Fruit fly (Drosophila melanogaster) whole organism, wandering third instar larva: ENCODE results near the gene CG10469.

Experiments used
- Abd-B ChIP-seq: fragments of >200 bp; optimal IDR thresholded peaks from 2 replicates; lab custom pipeline; 2017; ENCODE audit warnings: missing biosample characterization, missing genetic modification characterization
- CG9705 ChIP-seq: fragments of 200-800 bp; sonication (Bioruptor generic); optimal IDR thresholded peaks from 2 replicates; lab custom pipeline; 2018; ENCODE audit warnings: missing biosample characterization, mild to moderate bottlenecking, missing genetic modification characterization
- Dif ChIP-seq: fragments of 200-275, 200-300 bp; sonication (Bioruptor generic); optimal IDR thresholded peaks from 2 replicates; lab custom pipeline; 2018; ENCODE audit warnings: missing biosample characterization, missing genetic modification characterization; ENCODE audit not compliant: partially characterized antibody
- GATAd ChIP-seq: sonication (Bioruptor generic); optimal IDR thresholded peaks from 2 replicates; lab custom pipeline; 2016; ENCODE audit warnings: missing biosample characterization, missing genetic modification characterization
- HLH106 ChIP-seq: fragments of 200-800 bp; optimal IDR thresholded peaks from 3 replicates; lab custom pipeline; 2019; ENCODE audit warnings: missing biosample characterization, mild to moderate bottlenecking, missing genetic modification characterization, moderate library complexity
- Hr83 ChIP-seq: fragments of 200-300 bp; sonication (Bioruptor generic); optimal IDR thresholded peaks from 2 replicates; lab custom pipeline; 2016; ENCODE audit warnings: missing biosample characterization, mild to moderate bottlenecking, missing genetic modification characterization, moderate library complexity; ENCODE audit not compliant: poor library complexity, severe bottlenecking
- Jra ChIP-seq: sonication (Bioruptor generic); optimal IDR thresholded peaks from 2 replicates; lab custom pipeline; 2016; ENCODE audit warnings: missing biosample characterization, missing genetic modification characterization
- Mio ChIP-seq: sonication (Bioruptor generic); optimal IDR thresholded peaks from 2 replicates; lab custom pipeline; 2016; ENCODE audit warnings: missing biosample characterization, missing genetic modification characterization
- Myc ChIP-seq: fragments of >200 bp; optimal IDR thresholded peaks from 2 replicates; lab custom pipeline; 2017
- N ChIP-seq: fragments of >200 bp; optimal IDR thresholded peaks from 2 replicates; lab custom pipeline; 2018; ENCODE audit warnings: missing biosample characterization, missing external identifiers, missing genetic modification characterization
- OdsH ChIP-seq: fragments of 200-800 bp; sonication (Bioruptor generic); optimal IDR thresholded peaks from 2 replicates; lab custom pipeline; 2016; ENCODE audit warnings: missing biosample characterization, mild to moderate bottlenecking, missing genetic modification characterization
- Rel ChIP-seq, 2 experiments: fragments of 200-800 bp; sonication (Bioruptor generic) in 1 of 2; optimal IDR thresholded peaks; 2 replicates in 1 of 2; 3 replicates in 1 of 2; lab custom pipeline; 2016 to 2019; ENCODE audit warnings: mild to moderate bottlenecking in 2 of 2, missing biosample characterization in 2 of 2, missing genetic modification characterization in 2 of 2, moderate library complexity in 1 of 2
- Sp1 ChIP-seq: fragments of 200-800 bp; sonication (Bioruptor generic); optimal IDR thresholded peaks from 3 replicates; lab custom pipeline; 2019; ENCODE audit warnings: missing biosample characterization, mild to moderate bottlenecking, missing genetic modification characterization, moderate library complexity
- Vsx2 ChIP-seq: fragments of 200-300, 225-300 bp; sonication (Bioruptor generic); optimal IDR thresholded peaks from 2 replicates; lab custom pipeline; 2018; ENCODE audit warnings: missing biosample characterization, missing genetic modification characterization; ENCODE audit not compliant: partially characterized antibody
- dl ChIP-seq, 2 experiments: fragments of 175-275, 200-275 bp in 1 of 2; fragments of 200-275 bp in 1 of 2; sonication (Bioruptor generic); optimal IDR thresholded peaks; lab custom pipeline; 2018; ENCODE audit warnings: mild to moderate bottlenecking in 2 of 2, missing biosample characterization in 2 of 2, missing genetic modification characterization in 2 of 2, moderate library complexity in 2 of 2; ENCODE audit not compliant: partially characterized antibody in 2 of 2, insufficient read depth in 1 of 2
- dmrt93B ChIP-seq: fragments of 200-800 bp; sonication (Bioruptor generic); optimal IDR thresholded peaks from 2 replicates; lab custom pipeline; 2018; ENCODE audit warnings: missing biosample characterization, mild to moderate bottlenecking, missing genetic modification characterization
- dsf ChIP-seq: sonication (Bioruptor generic); optimal IDR thresholded peaks from 2 replicates; lab custom pipeline; 2016; ENCODE audit warnings: missing biosample characterization, missing genetic modification characterization, borderline replicate concordance
- ey ChIP-seq: fragments of 200-800 bp; sonication (Bioruptor generic); optimal IDR thresholded peaks from 2 replicates; lab custom pipeline; 2016; ENCODE audit warnings: missing biosample characterization, missing genetic modification characterization
- h ChIP-seq: fragments of 200-800 bp; sonication (Bioruptor generic); optimal IDR thresholded peaks from 3 replicates; lab custom pipeline; 2016; ENCODE audit warnings: missing biosample characterization, mild to moderate bottlenecking, missing genetic modification characterization
- jim ChIP-seq: fragments of 175-275, 200-325 bp; sonication (Bioruptor generic); optimal IDR thresholded peaks from 2 replicates; lab custom pipeline; 2016; ENCODE audit warnings: missing biosample characterization, mild to moderate bottlenecking, missing genetic modification characterization
- lola ChIP-seq: fragments of >200 bp; optimal IDR thresholded peaks from 2 replicates; lab custom pipeline; 2017; ENCODE audit warnings: missing biosample characterization, missing genetic modification characterization
- pan ChIP-seq: fragments of >200 bp; optimal IDR thresholded peaks from 2 replicates; lab custom pipeline; 2017
- psq ChIP-seq: fragments of 200-800 bp; sonication (Bioruptor generic); optimal IDR thresholded peaks from 3 replicates; lab custom pipeline; 2017; ENCODE audit warnings: missing biosample characterization, mild to moderate bottlenecking, missing genetic modification characterization, moderate library complexity
- sage ChIP-seq: fragments of 200-800 bp; sonication (Bioruptor generic); optimal IDR thresholded peaks from 2 replicates; lab custom pipeline; 2016; ENCODE audit warnings: missing biosample characterization, mild to moderate bottlenecking, missing genetic modification characterization
- sv ChIP-seq: fragments of 200-800 bp; sonication (Bioruptor generic); optimal IDR thresholded peaks from 3 replicates; lab custom pipeline; 2016; ENCODE audit warnings: missing biosample characterization, missing genetic modification characterization
- tai ChIP-seq: sonication (Bioruptor generic); optimal IDR thresholded peaks from 2 replicates; lab custom pipeline; 2016; ENCODE audit warnings: missing biosample characterization, missing genetic modification characterization
- usp ChIP-seq: fragments of >200 bp; optimal IDR thresholded peaks from 2 replicates; lab custom pipeline; 2017; ENCODE audit warnings: missing biosample characterization, missing genetic modification characterization

CG10469 gene

DNA sequence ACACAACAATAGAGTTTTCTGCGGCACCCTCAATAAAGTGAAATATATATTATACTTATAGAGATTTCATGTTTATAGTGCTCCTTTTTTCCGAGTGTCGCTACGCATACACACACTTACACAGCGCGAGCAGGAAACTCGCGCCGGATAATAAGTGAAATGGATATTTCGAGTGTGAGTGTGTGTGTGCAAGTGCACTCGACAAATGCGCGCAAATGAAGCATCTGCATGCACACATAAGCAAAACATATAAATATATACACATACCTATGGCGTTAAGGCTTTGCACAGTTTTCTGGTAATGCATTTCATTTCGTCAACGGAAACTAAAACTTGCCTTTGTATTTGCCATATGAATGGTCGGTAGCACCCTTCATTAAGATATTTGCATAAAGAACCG is 22.4 kb upstream of the CG10469 start:
- TF ChIP-seq usp (GFP tag; lab: Kevin White, UChicago): no peak
- TF ChIP-seq Dif (GFP tag; lab: Kevin White, UChicago): no peak
- TF ChIP-seq Jra (GFP tag; lab: Kevin White, UChicago): no peak
- no peak for TF ChIP-seq OdsH (GFP tag; lab: Kevin White, UChicago)

DNA sequence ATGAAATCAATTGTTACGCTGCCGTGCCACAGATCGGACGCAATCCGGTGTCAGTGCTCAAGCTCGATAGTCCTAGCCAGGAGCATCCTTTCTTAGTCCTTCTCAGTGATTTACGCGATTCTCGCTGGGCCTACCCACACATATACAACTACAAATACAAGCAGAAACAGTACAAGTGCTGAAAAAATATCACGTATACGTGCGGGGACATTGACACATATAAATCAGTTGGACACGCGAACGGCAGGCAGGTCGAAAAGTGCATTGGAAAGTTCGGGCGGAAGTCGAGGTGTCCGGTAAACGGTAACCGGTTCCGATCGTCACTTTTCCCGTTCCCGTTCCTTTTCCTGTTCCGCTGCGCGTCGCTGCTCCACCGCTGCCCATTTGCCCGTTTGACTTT is 18.3 kb upstream of the CG10469 start:
- no peak for TF ChIP-seq sage
- no peak for TF ChIP-seq GATAd
- no peak for TF ChIP-seq Sp1 (GFP tag; lab: Kevin White, UChicago)
- no peak for TF ChIP-seq psq (GFP tag; lab: Kevin White, UChicago)
- no peak for TF ChIP-seq Jra (GFP tag; lab: Kevin White, UChicago)
- TF ChIP-seq h (GFP tag; lab: Kevin White, UChicago): no peak
- TF ChIP-seq tai (GFP tag; lab: Kevin White, UChicago): no peak

DNA sequence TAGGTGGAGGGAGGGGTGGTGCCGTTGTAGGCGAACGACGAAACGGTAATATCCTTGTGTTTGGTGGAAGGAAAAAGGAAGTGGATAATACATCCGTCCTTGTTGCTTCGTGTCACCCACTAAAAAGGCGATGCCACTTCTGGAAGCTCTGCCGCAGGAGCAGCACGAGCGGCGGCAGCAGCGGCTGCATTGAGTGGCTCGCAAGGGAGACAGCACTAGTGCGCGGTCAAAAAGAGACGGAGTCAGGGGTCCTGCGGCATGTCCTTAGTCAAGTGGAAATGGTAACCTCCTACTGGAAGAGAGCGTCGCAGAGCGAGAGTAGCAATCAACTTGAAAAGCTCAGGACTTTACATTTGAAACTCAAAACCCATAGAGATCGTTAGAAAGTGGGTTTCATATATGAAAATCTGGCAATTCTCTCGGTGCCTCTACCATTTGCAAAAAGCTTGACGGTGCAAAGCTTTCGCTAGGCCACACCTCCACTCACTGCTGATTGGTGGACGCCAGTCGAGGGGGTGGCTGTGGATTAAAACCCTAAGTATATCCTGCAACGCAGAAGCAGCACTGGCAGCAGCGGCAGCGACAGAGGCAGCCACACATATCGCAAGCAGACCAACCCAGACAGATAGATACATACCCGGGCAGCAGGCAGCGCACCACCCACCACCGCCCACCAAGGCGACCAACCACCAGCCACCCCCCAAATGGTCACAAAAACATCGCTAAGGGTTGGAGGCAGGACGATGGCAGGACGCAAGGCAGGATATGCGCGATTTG is 17.7 kb upstream of the CG10469 start:
- TF ChIP-seq Vsx2 (GFP tag; lab: Kevin White, UChicago) (no peak), dsf (GFP tag; lab: Kevin White, UChicago) (no peak), Abd-B (GFP tag; lab: Kevin White, UChicago) (no peak), Dif (GFP tag; lab: Kevin White, UChicago) (no peak), Mio (no peak), Rel (GFP tag; optimal IDR thresholded peaks at IDR 0.05; lab: Kevin White, UChicago) (no peak), Rel (tag; optimal IDR thresholded peaks at IDR 0.05; lab: Kevin White, UChicago) (no peak), HLH106 (tag; lab: Kevin White, UChicago) (no peak), Myc (lab: Kevin White, UChicago) (no peak)

DNA sequence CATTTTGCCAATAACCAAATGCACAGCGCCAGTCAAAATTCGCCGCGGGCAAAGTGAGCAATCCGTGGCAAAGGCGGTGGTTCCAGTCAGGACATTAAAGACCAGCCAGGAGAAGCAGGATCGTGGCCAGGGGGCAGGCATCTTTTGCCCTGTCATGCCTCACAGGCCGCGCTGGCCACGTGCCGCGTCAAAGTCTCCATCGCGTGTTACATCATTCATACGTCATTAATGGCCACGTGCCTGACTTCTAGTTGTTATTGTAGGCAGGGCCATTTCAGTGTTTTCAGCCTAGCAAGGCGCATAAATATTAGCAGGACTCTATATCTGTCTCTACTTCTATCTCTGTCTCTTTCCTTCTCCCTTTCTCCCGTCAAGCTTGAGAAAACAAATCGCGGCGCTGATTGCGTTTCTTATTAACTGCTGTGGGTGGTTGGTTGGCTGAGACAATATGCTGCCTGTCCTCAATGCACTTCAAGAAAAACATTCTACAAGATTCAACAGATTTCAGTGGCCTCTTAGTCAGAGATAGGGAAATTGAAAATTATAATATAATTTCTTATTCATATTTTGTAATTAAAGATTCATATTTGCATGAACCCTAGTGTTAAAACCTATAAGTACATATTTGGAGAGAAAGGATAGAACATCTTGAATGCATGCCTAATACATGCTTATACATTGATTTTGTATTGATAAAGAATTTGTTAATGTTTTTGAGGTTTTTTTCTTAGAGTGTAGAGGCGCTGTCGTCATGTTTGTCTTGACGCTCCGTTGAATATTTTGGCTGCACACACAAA is 15.3 kb upstream of the CG10469 start:
- TF ChIP-seq HLH106 (tag; lab: Kevin White, UChicago) (no peak), jim (GFP tag; lab: Kevin White, UChicago) (no peak), CG9705 (no peak), lola (GFP tag; lab: Kevin White, UChicago) (no peak), Dif (GFP tag; lab: Kevin White, UChicago) (no peak), Abd-B (GFP tag; lab: Kevin White, UChicago) (no peak), N (GFP tag; lab: Kevin White, UChicago) (no peak), pan (lab: Kevin White, UChicago) (no peak), tai (GFP tag; lab: Kevin White, UChicago) (no peak)

DNA sequence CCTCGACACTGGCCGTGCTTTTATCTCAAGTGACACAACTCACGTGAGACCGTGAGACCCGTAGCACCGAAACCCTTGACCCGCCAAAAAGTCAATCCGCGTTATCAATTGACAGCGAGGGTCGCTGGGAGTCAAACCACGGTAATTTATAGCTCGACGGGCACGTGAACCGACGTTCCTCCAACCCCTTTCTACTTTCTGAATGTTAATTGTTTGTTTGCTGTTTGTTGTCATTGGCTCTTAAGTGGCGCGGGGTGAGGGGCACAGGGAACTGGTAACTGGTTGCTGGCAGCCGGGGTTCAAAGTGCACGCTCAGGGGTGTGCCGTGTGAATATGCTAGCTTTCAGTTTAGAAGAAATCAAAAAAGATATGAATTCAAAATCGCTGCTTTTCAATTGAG is 13.6 kb upstream of the CG10469 start:
- no peak for TF ChIP-seq psq (GFP tag; lab: Kevin White, UChicago)
- no peak for TF ChIP-seq GATAd
- TF ChIP-seq N (GFP tag; lab: Kevin White, UChicago): no peak
- TF ChIP-seq ey (GFP tag; lab: Kevin White, UChicago): no peak
- TF ChIP-seq dsf (GFP tag; lab: Kevin White, UChicago): no peak
- TF ChIP-seq sage: no peak
- no peak for TF ChIP-seq Hr83 (GFP tag; lab: Kevin White, UChicago)
- TF ChIP-seq dl (GFP tag; optimal IDR thresholded peaks at IDR 0.05; lab: Kevin White, UChicago; ENCODE audit: insufficient read depth in 1 of 2, partially characterized antibody in 2 of 2): no peak
- TF ChIP-seq dmrt93B: no peak
- no peak for TF ChIP-seq sv (GFP tag; lab: Kevin White, UChicago)
- no peak for TF ChIP-seq Dif (GFP tag; lab: Kevin White, UChicago)
